Worm (Caenorhabditis elegans): ENCODE data around the gene cyp-13A3.

cyp-13A3 gene

ce11 chrII:9781842-9782241 is 11.3 kb downstream of the cyp-13A3 start, which contains the start of gene cyp-13A1:
Gene cyp-13A1, minus strand, starts transcription at chrII:9781997.
- TF ChIP-seq pes-1 (GFP tag; IDR thresholded peaks at IDR 0.05) (no peak), hnd-1 (tag; optimal IDR thresholded peaks at IDR 0.05) (no peak), hmg-4 (GFP tag; optimal IDR thresholded peaks at IDR 0.05) (no peak), ceh-36 (tag; optimal IDR thresholded peaks at IDR 0.05) (no peak)

DNA sequence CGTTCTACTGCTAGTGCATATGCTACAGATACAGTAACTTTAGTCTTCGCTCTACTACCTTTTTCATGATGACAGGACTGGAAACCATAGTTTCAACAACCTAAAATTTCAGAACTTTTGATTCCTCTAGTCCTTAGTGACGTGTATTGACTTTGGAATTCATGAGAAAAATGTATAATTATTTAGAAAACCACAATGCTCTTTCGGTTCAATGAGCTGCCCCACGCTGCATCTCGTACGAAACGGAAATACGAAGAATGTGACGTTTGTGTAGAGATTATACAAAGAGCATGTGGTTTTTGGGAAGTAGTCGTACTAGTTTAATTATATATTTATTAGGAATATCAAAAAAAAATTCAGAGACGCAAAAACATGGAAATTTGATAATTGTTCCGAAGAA is 14.6 kb downstream of the cyp-13A3 start:
- TF ChIP-seq ama-1 (optimal IDR thresholded peaks at IDR 0.05): no peak
- no peak for TF ChIP-seq ceh-36 (tag; optimal IDR thresholded peaks at IDR 0.05)
- TF ChIP-seq tbx-37 (GFP tag; conservative IDR thresholded peaks at IDR 0.05): no peak
- no peak for TF ChIP-seq ets-7 (tag; optimal IDR thresholded peaks at IDR 0.05)
- no peak for TF ChIP-seq hmg-4 (GFP tag; optimal IDR thresholded peaks at IDR 0.05)
- TF ChIP-seq hnd-1 (tag; optimal IDR thresholded peaks at IDR 0.05): no peak
- no peak for TF ChIP-seq hmbx-1 (tag; optimal IDR thresholded peaks at IDR 0.05)
- no peak for TF ChIP-seq B0310.2 (tag; optimal IDR thresholded peaks at IDR 0.05)

DNA sequence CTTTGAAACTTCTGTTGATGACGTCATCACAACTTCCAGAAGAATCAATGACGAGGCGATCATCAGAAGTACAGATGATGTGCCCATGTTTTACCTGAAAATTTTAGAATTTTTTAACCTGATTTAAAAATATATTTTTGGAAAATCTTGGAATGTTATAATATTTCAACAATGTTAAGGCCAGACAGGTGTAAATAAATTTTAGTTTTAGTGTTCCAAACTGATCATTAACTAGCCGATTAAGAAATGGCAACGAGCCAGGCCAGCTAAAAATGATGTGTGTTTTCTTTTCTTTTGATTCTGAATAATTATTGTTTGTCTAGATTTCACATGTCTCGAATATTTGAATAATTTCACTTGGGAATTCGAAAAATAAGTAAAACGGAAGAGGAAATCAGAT is 17.3 kb downstream of the cyp-13A3 start, which contains the start of gene T10B9.9:
T10B9.9 (minus strand) TSS at position 101 of the 400 bp plus-strand sequence.
- no peak for TF ChIP-seq flt-1 (GFP tag; IDR thresholded peaks at IDR 0.05)
- no peak for TF ChIP-seq tra-4 (tag; optimal IDR thresholded peaks at IDR 0.05)
- TF ChIP-seq sea-1 (GFP tag; conservative IDR thresholded peaks at IDR 0.05): no peak
- TF ChIP-seq ama-1 (optimal IDR thresholded peaks at IDR 0.05): no peak
- no peak for TF ChIP-seq aly-1 (tag; optimal IDR thresholded peaks at IDR 0.05)
- no peak for TF ChIP-seq scrt-1 (GFP tag; IDR thresholded peaks at IDR 0.05)
- TF ChIP-seq ceh-13 (GFP tag; optimal IDR thresholded peaks at IDR 0.05): no peak
- no peak for TF ChIP-seq hmg-4 (GFP tag; optimal IDR thresholded peaks at IDR 0.05)
- TF ChIP-seq tbx-11 (GFP tag; IDR thresholded peaks at IDR 0.05): no peak
- TF ChIP-seq tbx-37 (GFP tag; conservative IDR thresholded peaks at IDR 0.05): no peak
- no peak for TF ChIP-seq F13C5.2 (tag; optimal IDR thresholded peaks at IDR 0.05)
- TF ChIP-seq hnd-1 (tag; optimal IDR thresholded peaks at IDR 0.05): no peak
- TF ChIP-seq pes-1 (GFP tag; IDR thresholded peaks at IDR 0.05): no peak
- TF ChIP-seq hmbx-1 (tag; optimal IDR thresholded peaks at IDR 0.05): no peak
- no peak for TF ChIP-seq ets-7 (tag; optimal IDR thresholded peaks at IDR 0.05)
- no peak for TF ChIP-seq B0310.2 (tag; optimal IDR thresholded peaks at IDR 0.05)
- TF ChIP-seq ceh-36 (tag; optimal IDR thresholded peaks at IDR 0.05): no peak

- TF ChIP-seq tbx-37 (GFP tag; conservative IDR thresholded peaks at IDR 0.05): peak; percentile 87
- peak; percentile 60 for TF ChIP-seq hnd-1 (tag; optimal IDR thresholded peaks at IDR 0.05)
- peak; percentile 87 for TF ChIP-seq aly-1 (tag; optimal IDR thresholded peaks at IDR 0.05)
- TF ChIP-seq flt-1 (GFP tag; IDR thresholded peaks at IDR 0.05): peak; percentile 87
- TF ChIP-seq B0310.2 (tag; optimal IDR thresholded peaks at IDR 0.05): peak; percentile 71
- TF ChIP-seq tbx-11 (GFP tag; IDR thresholded peaks at IDR 0.05): peak; percentile 90
- TF ChIP-seq pes-1 (GFP tag; IDR thresholded peaks at IDR 0.05): peak; percentile 91
- peak; percentile 60 for TF ChIP-seq ets-7 (tag; optimal IDR thresholded peaks at IDR 0.05)
- TF ChIP-seq sea-1 (GFP tag; conservative IDR thresholded peaks at IDR 0.05): peak; percentile 92
- TF ChIP-seq F13C5.2 (tag; optimal IDR thresholded peaks at IDR 0.05): peak; percentile 86
- TF ChIP-seq hmg-4 (GFP tag; optimal IDR thresholded peaks at IDR 0.05): no peak
- TF ChIP-seq hmbx-1 (tag; optimal IDR thresholded peaks at IDR 0.05): peak; percentile 67
- TF ChIP-seq ceh-13 (GFP tag; optimal IDR thresholded peaks at IDR 0.05): peak; percentile 79
- TF ChIP-seq scrt-1 (GFP tag; IDR thresholded peaks at IDR 0.05): peak; percentile 92
- TF ChIP-seq tra-4 (tag; optimal IDR thresholded peaks at IDR 0.05): peak; percentile 56
- peak; percentile 68 for TF ChIP-seq ceh-36 (tag; optimal IDR thresholded peaks at IDR 0.05)
- no peak for TF ChIP-seq ama-1 (optimal IDR thresholded peaks at IDR 0.05)
These were observed 18.4 kb downstream of the cyp-13A3 start for ce11 chrII:9774653-9775052.

DNA sequence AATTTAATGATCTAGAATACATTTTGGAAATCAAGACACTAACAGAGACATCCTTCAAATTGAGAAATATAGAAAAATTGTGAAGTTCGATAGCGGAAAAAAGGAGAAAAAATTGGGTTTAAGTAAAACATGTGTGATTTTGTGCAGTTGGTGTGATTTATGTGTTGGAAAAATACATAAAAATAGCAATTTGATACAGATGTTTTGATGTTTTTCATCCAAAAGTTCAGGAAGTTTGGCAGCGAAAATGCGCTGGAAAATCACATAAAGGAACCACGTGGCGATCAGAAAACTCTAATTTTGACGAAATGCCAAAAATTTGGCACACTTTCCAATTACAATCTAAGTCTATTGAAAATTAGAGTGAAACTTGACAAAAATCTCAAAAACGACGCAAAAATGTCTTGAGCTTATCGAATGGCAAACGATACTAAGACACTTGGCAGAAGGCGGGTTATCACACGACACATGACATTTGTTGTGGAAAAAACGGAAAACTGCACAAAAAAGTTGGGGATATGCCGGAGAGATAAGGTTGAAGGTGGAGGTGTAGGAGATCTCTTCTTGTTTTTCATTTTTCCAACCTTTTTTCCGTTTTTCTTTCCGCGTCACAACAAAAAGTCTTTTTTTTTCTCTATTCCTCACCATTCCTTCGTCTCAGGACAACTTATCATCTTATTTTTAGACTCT is 19.1 kb downstream of the cyp-13A3 start, which contains the start of gene ZK1321.4:
ZK1321.4 (minus strand) TSS at position 51 of the 690 bp plus-strand sequence.
- TF ChIP-seq hnd-1 (tag; optimal IDR thresholded peaks at IDR 0.05) (no peak), flt-1 (GFP tag; IDR thresholded peaks at IDR 0.05) (no peak), aly-1 (tag; optimal IDR thresholded peaks at IDR 0.05) (no peak), pes-1 (GFP tag; IDR thresholded peaks at IDR 0.05) (no peak), tra-4 (tag; optimal IDR thresholded peaks at IDR 0.05) (no peak), ceh-13 (GFP tag; optimal IDR thresholded peaks at IDR 0.05) (no peak), ama-1 (optimal IDR thresholded peaks at IDR 0.05) (no peak), tbx-37 (GFP tag; conservative IDR thresholded peaks at IDR 0.05) (no peak), hmg-4 (GFP tag; optimal IDR thresholded peaks at IDR 0.05) (no peak)

DNA sequence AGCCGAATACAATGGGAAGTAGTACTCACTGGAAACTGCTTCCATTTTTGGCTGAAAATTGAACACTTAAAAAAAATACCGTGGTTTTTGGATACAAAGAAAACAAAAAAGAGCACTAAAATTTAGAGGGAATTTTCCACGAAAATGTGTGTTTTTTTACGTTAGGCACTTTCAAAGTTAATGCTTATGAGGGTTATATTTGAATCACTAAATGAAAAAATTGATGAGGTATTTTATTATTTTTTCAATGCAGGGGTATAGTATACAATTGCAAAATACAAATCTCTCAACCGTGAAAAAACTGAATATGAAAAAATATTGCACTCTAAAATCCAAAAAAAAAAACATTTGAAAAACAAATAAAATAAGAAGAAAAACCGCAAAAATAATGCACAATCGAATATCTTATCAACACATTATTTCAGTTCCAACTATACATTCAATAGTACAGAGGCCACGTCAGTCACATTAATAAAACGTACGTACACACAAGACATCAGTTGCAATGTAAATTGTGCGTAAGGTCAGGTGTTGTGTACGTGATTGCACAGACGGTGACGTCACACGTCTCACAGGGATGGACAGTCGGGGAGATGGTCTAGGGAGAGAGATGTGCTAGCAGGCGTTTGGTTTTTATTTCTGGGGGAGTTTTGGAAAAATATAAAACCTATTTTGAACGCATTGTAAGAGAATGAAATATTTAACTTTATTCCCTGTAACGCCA is 23.1 kb downstream of the cyp-13A3 start, which contains the start of gene aqp-10:
aqp-10 (minus strand) TSS at position 51 of the 724 bp plus-strand sequence.
- no peak for TF ChIP-seq sea-1 (GFP tag; conservative IDR thresholded peaks at IDR 0.05)
- TF ChIP-seq hnd-1 (tag; optimal IDR thresholded peaks at IDR 0.05): no peak
- TF ChIP-seq tbx-11 (GFP tag; IDR thresholded peaks at IDR 0.05): no peak
- TF ChIP-seq aly-1 (tag; optimal IDR thresholded peaks at IDR 0.05): no peak
- no peak for TF ChIP-seq ceh-13 (GFP tag; optimal IDR thresholded peaks at IDR 0.05)
- no peak for TF ChIP-seq B0310.2 (tag; optimal IDR thresholded peaks at IDR 0.05)
- TF ChIP-seq ceh-36 (tag; optimal IDR thresholded peaks at IDR 0.05): no peak
- TF ChIP-seq hmbx-1 (tag; optimal IDR thresholded peaks at IDR 0.05): no peak
- no peak for TF ChIP-seq F13C5.2 (tag; optimal IDR thresholded peaks at IDR 0.05)
- TF ChIP-seq hmg-4 (GFP tag; optimal IDR thresholded peaks at IDR 0.05): no peak
- no peak for TF ChIP-seq pes-1 (GFP tag; IDR thresholded peaks at IDR 0.05)
- TF ChIP-seq scrt-1 (GFP tag; IDR thresholded peaks at IDR 0.05): no peak
- TF ChIP-seq ets-7 (tag; optimal IDR thresholded peaks at IDR 0.05): no peak
- TF ChIP-seq tbx-37 (GFP tag; conservative IDR thresholded peaks at IDR 0.05): no peak
- TF ChIP-seq flt-1 (GFP tag; IDR thresholded peaks at IDR 0.05): no peak
- TF ChIP-seq ama-1 (optimal IDR thresholded peaks at IDR 0.05): no peak
- TF ChIP-seq tra-4 (tag; optimal IDR thresholded peaks at IDR 0.05): no peak

ce11 chrII:9764696-9765095 is 28.4 kb downstream of the cyp-13A3 start:
- TF ChIP-seq sea-1 (GFP tag; conservative IDR thresholded peaks at IDR 0.05): no peak
- no peak for TF ChIP-seq hnd-1 (tag; optimal IDR thresholded peaks at IDR 0.05)
- TF ChIP-seq tbx-37 (GFP tag; conservative IDR thresholded peaks at IDR 0.05): no peak
- no peak for TF ChIP-seq flt-1 (GFP tag; IDR thresholded peaks at IDR 0.05)
- TF ChIP-seq pes-1 (GFP tag; IDR thresholded peaks at IDR 0.05): no peak
- no peak for TF ChIP-seq B0310.2 (tag; optimal IDR thresholded peaks at IDR 0.05)
- no peak for TF ChIP-seq aly-1 (tag; optimal IDR thresholded peaks at IDR 0.05)
- no peak for TF ChIP-seq F13C5.2 (tag; optimal IDR thresholded peaks at IDR 0.05)
- no peak for TF ChIP-seq scrt-1 (GFP tag; IDR thresholded peaks at IDR 0.05)
- no peak for TF ChIP-seq ama-1 (optimal IDR thresholded peaks at IDR 0.05)

Data from whole organism, early embryonic.